Fruit fly (Drosophila melanogaster) whole organism, wandering third instar larva: Measurements from ENCODE around the gene Indy-2.

Experiments used
- Abd-B ChIP-seq: fragments of >200 bp; optimal IDR thresholded peaks from 2 replicates; lab custom pipeline; 2017; ENCODE audit warnings: missing biosample characterization, missing genetic modification characterization
- CG32264 ChIP-seq: fragments of 200-800 bp; sonication (Bioruptor generic); optimal IDR thresholded peaks from 2 replicates; lab custom pipeline; 2016; ENCODE audit warnings: missing biosample characterization, missing genetic modification characterization
- CG9705 ChIP-seq: fragments of 200-800 bp; sonication (Bioruptor generic); optimal IDR thresholded peaks from 2 replicates; lab custom pipeline; 2018; ENCODE audit warnings: missing biosample characterization, mild to moderate bottlenecking, missing genetic modification characterization
- CrebA ChIP-seq: fragments of 200-800 bp; sonication (Bioruptor generic); optimal IDR thresholded peaks from 2 replicates; lab custom pipeline; 2016; ENCODE audit warnings: missing biosample characterization, mild to moderate bottlenecking, missing genetic modification characterization, borderline replicate concordance
- Dfd ChIP-seq: fragments of >200 bp; optimal IDR thresholded peaks from 2 replicates; lab custom pipeline; 2017; ENCODE audit warnings: missing biosample characterization, missing genetic modification characterization
- Dif ChIP-seq: fragments of 200-275, 200-300 bp; sonication (Bioruptor generic); optimal IDR thresholded peaks from 2 replicates; lab custom pipeline; 2018; ENCODE audit warnings: missing biosample characterization, missing genetic modification characterization; ENCODE audit not compliant: partially characterized antibody
- GATAd ChIP-seq: sonication (Bioruptor generic); optimal IDR thresholded peaks from 2 replicates; lab custom pipeline; 2016; ENCODE audit warnings: missing biosample characterization, missing genetic modification characterization
- HLH106 ChIP-seq: fragments of 200-800 bp; optimal IDR thresholded peaks from 3 replicates; lab custom pipeline; 2019; ENCODE audit warnings: missing biosample characterization, mild to moderate bottlenecking, missing genetic modification characterization, moderate library complexity
- Hnf4 ChIP-seq: fragments of 200-800 bp; sonication (Bioruptor generic); optimal IDR thresholded peaks from 2 replicates; lab custom pipeline; 2016; ENCODE audit warnings: missing biosample characterization, mild to moderate bottlenecking, missing genetic modification characterization
- Hr78 ChIP-seq: fragments of >200 bp; optimal IDR thresholded peaks from 2 replicates; lab custom pipeline; 2017; ENCODE audit warnings: missing biosample characterization, missing genetic modification characterization
- Hr83 ChIP-seq: fragments of 200-300 bp; sonication (Bioruptor generic); optimal IDR thresholded peaks from 2 replicates; lab custom pipeline; 2016; ENCODE audit warnings: missing biosample characterization, mild to moderate bottlenecking, missing genetic modification characterization, moderate library complexity; ENCODE audit not compliant: poor library complexity, severe bottlenecking
- Jra ChIP-seq: sonication (Bioruptor generic); optimal IDR thresholded peaks from 2 replicates; lab custom pipeline; 2016; ENCODE audit warnings: missing biosample characterization, missing genetic modification characterization
- Mio ChIP-seq: sonication (Bioruptor generic); optimal IDR thresholded peaks from 2 replicates; lab custom pipeline; 2016; ENCODE audit warnings: missing biosample characterization, missing genetic modification characterization
- Myc ChIP-seq: fragments of >200 bp; optimal IDR thresholded peaks from 2 replicates; lab custom pipeline; 2017
- N ChIP-seq: fragments of >200 bp; optimal IDR thresholded peaks from 2 replicates; lab custom pipeline; 2018; ENCODE audit warnings: missing biosample characterization, missing external identifiers, missing genetic modification characterization
- OdsH ChIP-seq: fragments of 200-800 bp; sonication (Bioruptor generic); optimal IDR thresholded peaks from 2 replicates; lab custom pipeline; 2016; ENCODE audit warnings: missing biosample characterization, mild to moderate bottlenecking, missing genetic modification characterization
- Rel ChIP-seq, 2 experiments: fragments of 200-800 bp; sonication (Bioruptor generic) in 1 of 2; optimal IDR thresholded peaks; 2 replicates in 1 of 2; 3 replicates in 1 of 2; lab custom pipeline; 2016 to 2019; ENCODE audit warnings: mild to moderate bottlenecking in 2 of 2, missing biosample characterization in 2 of 2, missing genetic modification characterization in 2 of 2, moderate library complexity in 1 of 2
- Sp1 ChIP-seq: fragments of 200-800 bp; sonication (Bioruptor generic); optimal IDR thresholded peaks from 3 replicates; lab custom pipeline; 2019; ENCODE audit warnings: missing biosample characterization, mild to moderate bottlenecking, missing genetic modification characterization, moderate library complexity
- Vsx2 ChIP-seq: fragments of 200-300, 225-300 bp; sonication (Bioruptor generic); optimal IDR thresholded peaks from 2 replicates; lab custom pipeline; 2018; ENCODE audit warnings: missing biosample characterization, missing genetic modification characterization; ENCODE audit not compliant: partially characterized antibody
- br ChIP-seq: fragments of 200-800 bp; sonication (Bioruptor generic); optimal IDR thresholded peaks from 2 replicates; lab custom pipeline; 2016; ENCODE audit warnings: missing biosample characterization, missing genetic modification characterization
- brk ChIP-seq: fragments of 200-800 bp; sonication (Bioruptor generic); optimal IDR thresholded peaks from 2 replicates; lab custom pipeline; 2016; ENCODE audit warnings: missing biosample characterization, mild to moderate bottlenecking, missing genetic modification characterization
- dl ChIP-seq, 2 experiments: fragments of 175-275, 200-275 bp in 1 of 2; fragments of 200-275 bp in 1 of 2; sonication (Bioruptor generic); optimal IDR thresholded peaks; lab custom pipeline; 2018; ENCODE audit warnings: mild to moderate bottlenecking in 2 of 2, missing biosample characterization in 2 of 2, missing genetic modification characterization in 2 of 2, moderate library complexity in 2 of 2; ENCODE audit not compliant: partially characterized antibody in 2 of 2, insufficient read depth in 1 of 2
- dmrt93B ChIP-seq: fragments of 200-800 bp; sonication (Bioruptor generic); optimal IDR thresholded peaks from 2 replicates; lab custom pipeline; 2018; ENCODE audit warnings: missing biosample characterization, mild to moderate bottlenecking, missing genetic modification characterization
- dsf ChIP-seq: sonication (Bioruptor generic); optimal IDR thresholded peaks from 2 replicates; lab custom pipeline; 2016; ENCODE audit warnings: missing biosample characterization, missing genetic modification characterization, borderline replicate concordance
- ey ChIP-seq: fragments of 200-800 bp; sonication (Bioruptor generic); optimal IDR thresholded peaks from 2 replicates; lab custom pipeline; 2016; ENCODE audit warnings: missing biosample characterization, missing genetic modification characterization
- foxo ChIP-seq, 2 experiments: fragments of 200-800 bp; sonication (Bioruptor generic); optimal IDR thresholded peaks; 2 replicates in 1 of 2; 3 replicates in 1 of 2; lab custom pipeline; 2016 to 2017; ENCODE audit warnings: missing biosample characterization in 2 of 2, missing genetic modification characterization in 2 of 2
- fru ChIP-seq: fragments of 200-800 bp; sonication (Bioruptor generic); optimal IDR thresholded peaks from 3 replicates; lab custom pipeline; 2016; ENCODE audit warnings: missing biosample characterization, mild to moderate bottlenecking, missing genetic modification characterization
- h ChIP-seq: fragments of 200-800 bp; sonication (Bioruptor generic); optimal IDR thresholded peaks from 3 replicates; lab custom pipeline; 2016; ENCODE audit warnings: missing biosample characterization, mild to moderate bottlenecking, missing genetic modification characterization
- jim ChIP-seq: fragments of 175-275, 200-325 bp; sonication (Bioruptor generic); optimal IDR thresholded peaks from 2 replicates; lab custom pipeline; 2016; ENCODE audit warnings: missing biosample characterization, mild to moderate bottlenecking, missing genetic modification characterization
- lola ChIP-seq: fragments of >200 bp; optimal IDR thresholded peaks from 2 replicates; lab custom pipeline; 2017; ENCODE audit warnings: missing biosample characterization, missing genetic modification characterization
- pan ChIP-seq: fragments of >200 bp; optimal IDR thresholded peaks from 2 replicates; lab custom pipeline; 2017
- psq ChIP-seq: fragments of 200-800 bp; sonication (Bioruptor generic); optimal IDR thresholded peaks from 3 replicates; lab custom pipeline; 2017; ENCODE audit warnings: missing biosample characterization, mild to moderate bottlenecking, missing genetic modification characterization, moderate library complexity
- rgr ChIP-seq: fragments of 200-800 bp; sonication (Bioruptor generic); optimal IDR thresholded peaks from 3 replicates; lab custom pipeline; 2016; ENCODE audit warnings: missing biosample characterization, mild to moderate bottlenecking, missing genetic modification characterization
- sage ChIP-seq: fragments of 200-800 bp; sonication (Bioruptor generic); optimal IDR thresholded peaks from 2 replicates; lab custom pipeline; 2016; ENCODE audit warnings: missing biosample characterization, mild to moderate bottlenecking, missing genetic modification characterization
- sv ChIP-seq: fragments of 200-800 bp; sonication (Bioruptor generic); optimal IDR thresholded peaks from 3 replicates; lab custom pipeline; 2016; ENCODE audit warnings: missing biosample characterization, missing genetic modification characterization
- tai ChIP-seq: sonication (Bioruptor generic); optimal IDR thresholded peaks from 2 replicates; lab custom pipeline; 2016; ENCODE audit warnings: missing biosample characterization, missing genetic modification characterization
- usp ChIP-seq: fragments of >200 bp; optimal IDR thresholded peaks from 2 replicates; lab custom pipeline; 2017; ENCODE audit warnings: missing biosample characterization, missing genetic modification characterization
- woc ChIP-seq: sonication (Bioruptor generic); optimal IDR thresholded peaks from 2 replicates; lab custom pipeline; 2016; ENCODE audit warnings: missing biosample characterization, mild to moderate bottlenecking, missing genetic modification characterization

Indy-2 gene

DNA sequence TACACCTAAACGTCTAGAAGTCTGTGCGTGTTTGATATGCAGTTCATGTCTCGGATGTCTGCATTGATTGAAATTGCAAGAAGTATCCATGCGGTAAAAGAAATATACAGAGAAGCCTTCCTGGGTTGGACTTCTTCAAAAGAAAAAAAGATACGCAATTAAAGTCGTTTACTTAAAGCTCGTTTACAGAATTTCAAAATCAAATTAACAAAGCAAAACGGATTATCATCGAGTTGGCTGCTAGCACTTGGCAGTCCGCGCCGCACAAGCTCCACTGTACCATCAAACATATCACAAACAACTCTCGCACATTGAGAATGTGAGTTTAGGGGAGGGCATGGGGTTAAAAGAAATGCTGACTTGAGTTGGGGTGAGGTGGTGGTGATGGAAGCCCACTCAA, 44.1 kb upstream of the Indy-2 start (continued):
- TF ChIP-seq tai (peak; percentile 6), Hnf4 (GFP tag; lab: Kevin White, UChicago) (peak; percentile 62), Mio (GFP tag; lab: Kevin White, UChicago) (no peak), foxo (GFP tag; optimal IDR thresholded peaks at IDR 0.05; lab: Kevin White, UChicago) (peak in 1 of 2 experiments; percentile 66), Dfd (no peak), Jra (no peak), ey (GFP tag; lab: Kevin White, UChicago) (peak; percentile 73), HLH106 (tag; lab: Kevin White, UChicago) (peak; percentile 55), sage (GFP tag; lab: Kevin White, UChicago) (no peak), Hr83 (no peak), dmrt93B (peak; percentile 20), Dif (GFP tag; lab: Kevin White, UChicago) (no peak), GATAd (GFP tag; lab: Kevin White, UChicago) (no peak), dsf (GFP tag; lab: Kevin White, UChicago) (no peak), pan (lab: Kevin White, UChicago) (no peak)

DNA sequence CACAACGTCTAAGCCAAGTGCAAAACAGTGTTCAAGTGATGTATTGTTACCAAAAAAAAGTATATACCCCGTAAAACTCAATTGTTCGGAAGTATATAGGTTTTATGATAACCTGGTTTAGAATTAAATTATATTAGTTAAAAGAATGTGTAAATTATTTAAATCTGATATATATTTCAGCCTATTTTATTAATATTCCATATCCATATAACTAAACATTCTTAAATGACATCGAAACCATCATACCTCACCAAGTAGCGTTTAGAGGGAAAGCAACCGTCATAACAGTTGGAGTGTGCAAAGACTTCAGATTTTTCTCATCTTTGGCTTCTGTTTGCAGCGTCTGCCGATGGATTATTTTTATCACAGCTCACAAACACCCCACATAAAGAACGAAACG, 43.1 kb upstream of the Indy-2 start:
- TF ChIP-seq Hr78 (GFP tag; lab: Kevin White, UChicago) = no peak
- no peak for TF ChIP-seq dl (GFP tag; optimal IDR thresholded peaks at IDR 0.05; lab: Kevin White, UChicago; ENCODE audit: insufficient read depth in 1 of 2, partially characterized antibody in 2 of 2)
- TF ChIP-seq br (GFP tag; lab: Kevin White, UChicago) = peak; percentile 46
- no peak for TF ChIP-seq jim
- TF ChIP-seq ey (GFP tag; lab: Kevin White, UChicago) = peak; percentile 55
- no peak for TF ChIP-seq CrebA (GFP tag; lab: Kevin White, UChicago)
- TF ChIP-seq CG9705 (GFP tag; lab: Kevin White, UChicago) = peak; percentile 52
- no peak for TF ChIP-seq dsf (GFP tag; lab: Kevin White, UChicago)
- TF ChIP-seq woc = peak; percentile 44
- TF ChIP-seq CG32264 (GFP tag; lab: Kevin White, UChicago) = no peak
- TF ChIP-seq dmrt93B = peak; percentile 44
- peak; percentile 28 for TF ChIP-seq tai
- peak; percentile 86 for TF ChIP-seq Sp1 (GFP tag; lab: Kevin White, UChicago)
- peak; percentile 18 for TF ChIP-seq Jra
- peak; percentile 78 for TF ChIP-seq h (GFP tag; lab: Kevin White, UChicago)
- TF ChIP-seq OdsH (GFP tag; lab: Kevin White, UChicago) = peak; percentile 86
- TF ChIP-seq brk (GFP tag; lab: Kevin White, UChicago) = peak; percentile 81
- TF ChIP-seq rgr (GFP tag; lab: Kevin White, UChicago) = peak; percentile 86
- no peak for TF ChIP-seq pan (lab: Kevin White, UChicago)
- no peak for TF ChIP-seq N (GFP tag; lab: Kevin White, UChicago)
- TF ChIP-seq Vsx2 (GFP tag; lab: Kevin White, UChicago) = no peak
- TF ChIP-seq sv (GFP tag; lab: Kevin White, UChicago) = peak; percentile 50
- no peak for TF ChIP-seq Myc (lab: Kevin White, UChicago)
- peak; percentile 10 for TF ChIP-seq sage (GFP tag; lab: Kevin White, UChicago)
- TF ChIP-seq fru (GFP tag; lab: Kevin White, UChicago) = peak; percentile 68
- TF ChIP-seq psq (GFP tag; lab: Kevin White, UChicago) = peak; percentile 78
- peak in 1 of 2 experiments; percentile 83 for TF ChIP-seq foxo (GFP tag; optimal IDR thresholded peaks at IDR 0.05; lab: Kevin White, UChicago)
- no peak for TF ChIP-seq Abd-B
- TF ChIP-seq usp (GFP tag; lab: Kevin White, UChicago) = no peak
- TF ChIP-seq Mio (GFP tag; lab: Kevin White, UChicago) = no peak
- no peak for TF ChIP-seq Rel (GFP tag; optimal IDR thresholded peaks at IDR 0.05; lab: Kevin White, UChicago)
- peak; percentile 45 for TF ChIP-seq Rel (tag; optimal IDR thresholded peaks at IDR 0.05; lab: Kevin White, UChicago)
- no peak for TF ChIP-seq Dfd
- TF ChIP-seq GATAd (GFP tag; lab: Kevin White, UChicago) = peak; percentile 24
- TF ChIP-seq lola (GFP tag; lab: Kevin White, UChicago) = no peak
- peak; percentile 45 for TF ChIP-seq Hnf4 (GFP tag; lab: Kevin White, UChicago)
- TF ChIP-seq Dif (GFP tag; lab: Kevin White, UChicago) = no peak
- peak; percentile 89 for TF ChIP-seq HLH106 (tag; lab: Kevin White, UChicago)
- TF ChIP-seq Hr83 = no peak
